Worm (Caenorhabditis elegans) whole organism, early embryonic: ENCODE results near the gene Y67D2.2.

Experiments used
- flt-1 ChIP-seq: fragments of 200-800 bp; sonication (Bioruptor generic); IDR thresholded peaks from 2 replicates; pipeline ENCODE4 v1.3.6; 2022; ENCODE audit warnings: missing genetic modification characterization, missing compliant biosample characterization
- tbx-11 ChIP-seq: fragments of 200-800 bp; sonication (Bioruptor generic); IDR thresholded peaks from 2 replicates; pipeline ENCODE4 v1.3.6; 2022; ENCODE audit warnings: missing genetic modification characterization, missing compliant biosample characterization

ce11 chrIII:1578566-1578965, 20.0 kb downstream of the Y67D2.2 start:
- TF ChIP-seq tbx-11 (GFP tag; lab: Robert Waterston, UW) (no peak), flt-1 (GFP tag; lab: Robert Waterston, UW) (no peak)
